Fruit fly (Drosophila melanogaster): Measurements from ENCODE around the gene TrpA1.

TrpA1 gene

DNA sequence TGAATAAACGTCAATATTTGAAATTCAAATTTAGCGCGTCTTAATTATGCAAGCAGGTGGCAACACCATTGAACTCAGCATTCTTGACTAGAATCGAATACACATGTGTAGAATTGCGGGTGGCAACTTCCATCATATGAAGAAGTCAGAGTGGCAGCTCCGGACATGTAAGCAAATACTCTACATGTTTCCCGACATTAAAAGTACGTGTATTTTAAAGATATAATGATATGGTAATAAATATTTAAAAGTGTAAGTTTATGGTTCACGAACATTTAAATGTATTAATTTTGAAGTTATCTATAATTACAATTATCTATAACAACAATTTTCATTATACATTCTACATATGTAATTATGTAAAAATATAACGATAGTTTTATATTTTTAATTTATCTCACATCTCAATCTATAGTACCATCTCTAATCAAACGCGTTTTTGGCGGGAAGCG lies 13.8 kb downstream of the TrpA1 start, which contains the start of gene Mcm7:
Mcm7 (plus strand) TSS at position 430 of the 452 bp plus-strand sequence.
- no peak for TF ChIP-seq dac (GFP tag; optimal IDR thresholded peaks at IDR 0.05)
- no peak for TF ChIP-seq CG11294 (GFP tag; IDR thresholded peaks at IDR 0.05)
- no peak for TF ChIP-seq Sox102F (GFP tag; optimal IDR thresholded peaks at IDR 0.05)
- no peak for TF ChIP-seq fd59A (GFP tag; optimal IDR thresholded peaks at IDR 0.05)
- no peak for TF ChIP-seq CG7368 (GFP tag; optimal IDR thresholded peaks at IDR 0.05)
- TF ChIP-seq Lpt (GFP tag; optimal IDR thresholded peaks at IDR 0.05) = no peak
- no peak for TF ChIP-seq CG4318 (GFP tag; optimal IDR thresholded peaks at IDR 0.05)
- no peak for TF ChIP-seq Gug (GFP tag; IDR thresholded peaks at IDR 0.05)

dm6 chr3L:8888533-8888932 lies 16.5 kb downstream of the TrpA1 start, which contains the start of gene CG43169:
CG43169 (minus strand) TSS chr3L:8888633.
- no peak for TF ChIP-seq OdsH (GFP tag; optimal IDR thresholded peaks at IDR 0.05)
- no peak for TF ChIP-seq CG6276 (GFP tag; optimal IDR thresholded peaks at IDR 0.05)
- no peak for TF ChIP-seq Met (GFP tag; optimal IDR thresholded peaks at IDR 0.05)
- TF ChIP-seq CG4318 (GFP tag; optimal IDR thresholded peaks at IDR 0.05) = no peak
- TF ChIP-seq CG10669 (GFP tag; optimal IDR thresholded peaks at IDR 0.05) = no peak
- no peak for TF ChIP-seq CG10631 (GFP tag; optimal IDR thresholded peaks at IDR 0.05)
- TF ChIP-seq CG11294 (GFP tag; IDR thresholded peaks at IDR 0.05) = no peak
- no peak for TF ChIP-seq CG15336 (GFP tag; IDR thresholded peaks at IDR 0.05)
- TF ChIP-seq Ets96B (tag; optimal IDR thresholded peaks at IDR 0.05) = no peak
- no peak for TF ChIP-seq svp (GFP tag)
- TF ChIP-seq Lpt (GFP tag; optimal IDR thresholded peaks at IDR 0.05) = no peak
- no peak for TF ChIP-seq pdm3 (GFP tag; optimal IDR thresholded peaks at IDR 0.05)
- TF ChIP-seq lz (GFP tag; optimal IDR thresholded peaks at IDR 0.05) = no peak
- no peak for TF ChIP-seq Ets21C (GFP tag; optimal IDR thresholded peaks at IDR 0.05)
- TF ChIP-seq fd85E (GFP tag; optimal IDR thresholded peaks at IDR 0.05) = no peak
- no peak for TF ChIP-seq CG8632 (GFP tag; optimal IDR thresholded peaks at IDR 0.05)
- TF ChIP-seq salr (GFP tag; optimal IDR thresholded peaks at IDR 0.05) = no peak
- no peak for TF ChIP-seq Eip78C (GFP tag)

DNA sequence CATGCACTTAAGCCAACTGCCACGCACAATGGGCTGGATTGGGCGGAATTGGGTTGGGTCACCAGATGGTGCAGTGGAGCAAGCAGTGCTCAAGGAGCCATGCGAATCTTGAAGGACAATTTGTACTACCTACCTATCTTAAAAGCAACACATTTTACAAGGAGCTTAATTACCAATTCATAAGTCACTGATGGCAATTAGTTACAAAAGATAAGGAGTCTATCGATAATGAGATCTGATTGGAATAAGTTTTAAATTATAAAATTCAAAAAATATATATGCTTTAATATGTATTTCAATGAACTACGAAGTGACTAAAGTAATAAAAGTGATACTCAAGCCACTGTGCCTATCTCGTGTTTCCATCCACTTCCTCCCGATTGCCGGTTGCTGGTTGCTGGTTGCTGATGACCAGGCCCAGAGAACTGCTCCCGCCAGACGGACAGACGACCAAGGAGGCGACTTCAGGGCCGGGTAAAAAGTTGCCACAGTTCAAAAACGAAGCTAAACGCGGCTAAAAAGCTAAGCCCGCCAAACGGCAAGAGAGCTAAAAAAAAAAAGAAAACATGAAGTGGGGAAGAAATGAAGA lies 23.1 kb downstream of the TrpA1 start:
- TF ChIP-seq CG11294 (GFP tag; IDR thresholded peaks at IDR 0.05) (no peak), Gug (GFP tag; IDR thresholded peaks at IDR 0.05) (no peak), OdsH (GFP tag; optimal IDR thresholded peaks at IDR 0.05) (peak; percentile 64), CG4318 (GFP tag; optimal IDR thresholded peaks at IDR 0.05) (peak; percentile 58), fd85E (GFP tag; optimal IDR thresholded peaks at IDR 0.05) (no peak), esn (GFP tag; optimal IDR thresholded peaks at IDR 0.05) (peak; percentile 49), CG16779 (tag; optimal IDR thresholded peaks at IDR 0.05) (peak; percentile 43), Met (GFP tag; optimal IDR thresholded peaks at IDR 0.05) (peak; percentile 50), CG8119 (GFP tag; IDR thresholded peaks at IDR 0.05) (peak; percentile 52; the same call in 1 of the 3 replicates), Hr39 (GFP tag; optimal IDR thresholded peaks at IDR 0.05) (peak; percentile 13), CG10631 (GFP tag; optimal IDR thresholded peaks at IDR 0.05) (peak; percentile 73), Hr4 (GFP tag; optimal IDR thresholded peaks at IDR 0.05) (peak; percentile 39), vri (GFP tag; optimal IDR thresholded peaks at IDR 0.05) (peak; percentile 19), CG8319 (GFP tag; optimal IDR thresholded peaks at IDR 0.05) (peak; percentile 6), Smox (GFP tag; optimal IDR thresholded peaks at IDR 0.05) (peak; percentile 47), CG6854 (GFP tag; optimal IDR thresholded peaks at IDR 0.05) (no peak), Lpt (GFP tag; optimal IDR thresholded peaks at IDR 0.05) (peak; percentile 10), topi (GFP tag; optimal IDR thresholded peaks at IDR 0.05) (peak; percentile 14), CG11902 (GFP tag; optimal IDR thresholded peaks at IDR 0.05) (no peak), CG15336 (GFP tag; IDR thresholded peaks at IDR 0.05) (peak; percentile 37; the same call in 1 of the 2 replicates), net (GFP tag; optimal IDR thresholded peaks at IDR 0.05) (peak; percentile 59), Eip78C (GFP tag) (peak; percentile 93), Blimp-1 (GFP tag; optimal IDR thresholded peaks at IDR 0.05) (no peak), CG9139 (GFP tag; optimal IDR thresholded peaks at IDR 0.05) (no peak), CG6276 (GFP tag; optimal IDR thresholded peaks at IDR 0.05) (peak; percentile 29), CG8632 (GFP tag; optimal IDR thresholded peaks at IDR 0.05) (peak; percentile 36), CG32006 (GFP tag; optimal IDR thresholded peaks at IDR 0.05) (peak; percentile 64), salr (GFP tag; optimal IDR thresholded peaks at IDR 0.05) (peak; percentile 40 to 73), ss (GFP tag; optimal IDR thresholded peaks at IDR 0.05) (peak; percentile 60 to 65), CG10669 (GFP tag; optimal IDR thresholded peaks at IDR 0.05) (peak; percentile 52), pdm3 (GFP tag; optimal IDR thresholded peaks at IDR 0.05) (peak; percentile 55), CG1621 (tag; optimal IDR thresholded peaks at IDR 0.05) (peak; percentile 46), fkh (GFP tag; optimal IDR thresholded peaks at IDR 0.05) (no peak), CG3919 (GFP tag; optimal IDR thresholded peaks at IDR 0.05) (peak; percentile 60), Ets96B (tag; optimal IDR thresholded peaks at IDR 0.05) (peak; percentile 69), Hr38 (GFP tag; optimal IDR thresholded peaks at IDR 0.05) (no peak), CG31627 (GFP tag; optimal IDR thresholded peaks at IDR 0.05) (peak; percentile 26)
